Fruit fly (Drosophila melanogaster): ENCODE results near the gene Elp1.

Elp1 gene

dm6 chr3R:11696209-11696608 lies 45.4 kb downstream of the Elp1 start, which contains the start of gene CG14717:
TSS of gene CG14717 (plus strand) at chr3R:11696509.
- TF ChIP-seq fd96Ca (GFP tag; IDR thresholded peaks at IDR 0.05) (no peak), CG12605 (GFP tag; IDR thresholded peaks at IDR 0.05) (no peak), CG14655 (GFP tag; optimal IDR thresholded peaks at IDR 0.05) (no peak), EcR (GFP tag; optimal IDR thresholded peaks at IDR 0.05) (no peak), Ets98B (GFP tag; IDR thresholded peaks at IDR 0.05) (no peak)

- no peak for TF ChIP-seq CG4496 (GFP tag; IDR thresholded peaks at IDR 0.05)
- no peak for TF ChIP-seq CG34367 (tag; optimal IDR thresholded peaks at IDR 0.05)
- no peak for TF ChIP-seq D1 (tag; optimal IDR thresholded peaks at IDR 0.05)
- TF ChIP-seq CG32121 (GFP tag; IDR thresholded peaks at IDR 0.05): no peak
- TF ChIP-seq CG13204 (GFP tag; optimal IDR thresholded peaks at IDR 0.05): no peak
- no peak for TF ChIP-seq Ets98B (GFP tag; IDR thresholded peaks at IDR 0.05)
- TF ChIP-seq CG17806 (tag; optimal IDR thresholded peaks at IDR 0.05): no peak
- no peak for TF ChIP-seq CG12605 (GFP tag; IDR thresholded peaks at IDR 0.05)
- TF ChIP-seq CG9948 (tag; optimal IDR thresholded peaks at IDR 0.05): no peak
- TF ChIP-seq CG8301 (tag; optimal IDR thresholded peaks at IDR 0.05): no peak
- no peak for TF ChIP-seq CG8159 (tag; optimal IDR thresholded peaks at IDR 0.05)
- TF ChIP-seq Snoo (tag; optimal IDR thresholded peaks at IDR 0.05): no peak
- no peak for TF ChIP-seq fd96Ca (GFP tag; IDR thresholded peaks at IDR 0.05)
- no peak for TF ChIP-seq rn (GFP tag; IDR thresholded peaks at IDR 0.05)
- no peak for TF ChIP-seq CG15710 (tag; optimal IDR thresholded peaks at IDR 0.05)
- no peak for TF ChIP-seq EcR (GFP tag; optimal IDR thresholded peaks at IDR 0.05)
- TF ChIP-seq Pif1B (GFP tag; optimal IDR thresholded peaks at IDR 0.05): no peak
These were observed 49.5 kb downstream of the Elp1 start, which contains the start of gene CG14718 for dm6 chr3R:11700314-11700713. TSS of gene CG14718 (plus strand) at chr3R:11700614.

dm6 chr3R:11703730-11704129 lies 53.0 kb downstream of the Elp1 start, which contains the start of gene I-t:
TSS of gene I-t (plus strand) at chr3R:11704030.
- TF ChIP-seq CG14655 (GFP tag; optimal IDR thresholded peaks at IDR 0.05): no peak
- no peak for TF ChIP-seq CG15710 (tag; optimal IDR thresholded peaks at IDR 0.05)
- TF ChIP-seq CG34367 (tag; optimal IDR thresholded peaks at IDR 0.05): no peak
- no peak for TF ChIP-seq Pif1A (GFP tag; optimal IDR thresholded peaks at IDR 0.05)
- TF ChIP-seq CG17806 (tag; optimal IDR thresholded peaks at IDR 0.05): no peak
- no peak for TF ChIP-seq CG8301 (tag; optimal IDR thresholded peaks at IDR 0.05)
- TF ChIP-seq EcR (GFP tag; optimal IDR thresholded peaks at IDR 0.05): no peak
- no peak for TF ChIP-seq fd96Ca (GFP tag; IDR thresholded peaks at IDR 0.05)
- no peak for TF ChIP-seq CG9948 (tag; optimal IDR thresholded peaks at IDR 0.05)
- TF ChIP-seq CG12605 (GFP tag; IDR thresholded peaks at IDR 0.05): no peak
- TF ChIP-seq CG8159 (tag; optimal IDR thresholded peaks at IDR 0.05): no peak
- no peak for TF ChIP-seq CG32121 (GFP tag; IDR thresholded peaks at IDR 0.05)

Data from whole organism, pupa.